Fruit fly (Drosophila melanogaster): ENCODE results near the gene Sbat.
A peak's percentile ranks its signal among the peaks of the same experiment; 100 is the strongest.

Gene Sbat

DNA sequence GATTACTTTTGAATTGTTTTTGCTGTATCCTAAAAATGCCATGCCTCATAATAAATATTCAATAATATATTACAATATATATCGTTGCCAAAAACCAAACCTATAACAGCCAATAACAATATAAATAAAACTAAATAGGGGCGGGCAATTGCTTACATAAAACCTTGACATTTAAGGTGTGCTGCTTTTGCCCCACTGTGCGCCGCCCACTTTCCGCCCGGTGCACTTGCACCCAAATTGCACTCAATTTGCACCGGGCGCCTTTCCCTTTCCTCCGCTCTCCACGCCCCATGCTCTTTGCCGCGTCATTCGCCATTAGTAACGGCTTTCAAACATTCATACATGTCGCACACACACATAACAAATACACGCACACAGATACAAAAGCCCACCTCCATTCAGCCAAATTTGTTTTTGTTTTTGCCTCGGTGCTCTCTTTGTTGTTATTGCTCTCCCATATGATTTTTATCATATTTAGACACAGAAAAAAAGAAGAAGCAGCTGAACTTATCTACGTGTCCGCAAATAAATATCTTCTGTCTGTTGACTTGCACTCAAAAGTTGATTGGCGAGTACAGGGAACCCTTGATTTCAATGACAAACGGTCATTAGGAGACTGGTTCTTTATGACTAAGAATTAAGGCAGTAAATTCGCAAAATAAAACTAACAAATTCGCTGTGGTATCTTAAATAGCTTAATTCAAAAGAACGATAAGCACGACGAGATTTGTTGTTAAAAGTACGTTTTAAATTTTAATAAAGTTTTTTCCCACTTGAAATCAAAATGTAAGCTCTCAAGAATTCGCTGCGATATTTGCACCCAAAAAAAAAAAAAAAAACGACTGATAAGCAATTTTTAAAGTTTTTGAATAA, 20.0 kb upstream of the Sbat start (continued):
- no peak for TF ChIP-seq YL-1 (GFP tag; optimal IDR thresholded peaks at IDR 0.05)
- TF ChIP-seq CG5180 (GFP tag; optimal IDR thresholded peaks at IDR 0.05) = no peak
- peak; percentile 36 for TF ChIP-seq CG34376 (GFP tag; optimal IDR thresholded peaks at IDR 0.05)
- TF ChIP-seq ci (GFP tag; IDR thresholded peaks at IDR 0.05) = peak; percentile 20; the same call in 1 of the 3 replicates
- peak; percentile 33 for TF ChIP-seq CG18599 (GFP tag; optimal IDR thresholded peaks at IDR 0.05)
- TF ChIP-seq ind (GFP tag; optimal IDR thresholded peaks at IDR 0.05) = peak; percentile 12
- peak; percentile 18 for TF ChIP-seq CG12769 (tag; optimal IDR thresholded peaks at IDR 0.05)
- peak in 1 of 2 experiments; percentile 20 for TF ChIP-seq Eip74EF (GFP tag; optimal IDR thresholded peaks at IDR 0.05)
- TF ChIP-seq CG7556 (GFP tag; optimal IDR thresholded peaks at IDR 0.05) = peak; percentile 14
- no peak for TF ChIP-seq Lpt (GFP tag; optimal IDR thresholded peaks at IDR 0.05)
- peak; percentile 25 for TF ChIP-seq CG15269 (tag; optimal IDR thresholded peaks at IDR 0.05)
- peak; percentile 23 for TF ChIP-seq CG3281 (GFP tag; optimal IDR thresholded peaks at IDR 0.05)
- TF ChIP-seq CG12391 (tag; optimal IDR thresholded peaks at IDR 0.05) = peak; percentile 0
- no peak for TF ChIP-seq CG7372 (GFP tag; IDR thresholded peaks at IDR 0.05)
- peak; percentile 39; the same call in 2 of the 3 replicates for TF ChIP-seq Aef1 (GFP tag; IDR thresholded peaks at IDR 0.05)
- TF ChIP-seq CG17912 (GFP tag; optimal IDR thresholded peaks at IDR 0.05) = peak; percentile 0
- peak; percentile 45 for TF ChIP-seq dmrt99B (tag; optimal IDR thresholded peaks at IDR 0.05)
- TF ChIP-seq CG7786 (GFP tag; optimal IDR thresholded peaks at IDR 0.05) = no peak
- no peak for TF ChIP-seq CG43689 (GFP tag; IDR thresholded peaks at IDR 0.05)
- 0 out of 2 replicates have a peak, but pooled peaks have one; percentile 23 for TF ChIP-seq CG6689 (GFP tag; IDR thresholded peaks at IDR 0.05)
- TF ChIP-seq Dbx (GFP tag; IDR thresholded peaks at IDR 0.05) = 0 out of 3 replicates have a peak, but pooled peaks have one; percentile 25
- TF ChIP-seq CG15011 (GFP tag; optimal IDR thresholded peaks at IDR 0.05) = peak; percentile 24
- TF ChIP-seq gcm2 (GFP tag; optimal IDR thresholded peaks at IDR 0.05) = peak; percentile 2
- peak; percentile 31 for TF ChIP-seq CG2120 (GFP tag; optimal IDR thresholded peaks at IDR 0.05)
- peak; percentile 2 for TF ChIP-seq CG9727 (GFP tag; optimal IDR thresholded peaks at IDR 0.05)
- TF ChIP-seq CG2199 (GFP tag; IDR thresholded peaks at IDR 0.05) = 0 out of 3 replicates have a peak, but pooled peaks have one; percentile 20
- 0 out of 2 replicates have a peak, but pooled peaks have one; percentile 22 for TF ChIP-seq CG14441 (GFP tag; IDR thresholded peaks at IDR 0.05)
- TF ChIP-seq Xrp1 (GFP tag; IDR thresholded peaks at IDR 0.05) = peak; percentile 29; the same call in 1 of the 2 replicates
- no peak for TF ChIP-seq CG4328 (GFP tag; optimal IDR thresholded peaks at IDR 0.05)
- no peak for TF ChIP-seq CG12236 (GFP tag; optimal IDR thresholded peaks at IDR 0.05)
- TF ChIP-seq HLH54F (GFP tag; optimal IDR thresholded peaks at IDR 0.05) = no peak
- no peak for TF ChIP-seq Jarid2 (GFP tag; optimal IDR thresholded peaks at IDR 0.05)
- TF ChIP-seq gem (tag; optimal IDR thresholded peaks at IDR 0.05) = peak; percentile 42
- peak; percentile 5 to 57 for TF ChIP-seq bsh (GFP tag; optimal IDR thresholded peaks at IDR 0.05)
- TF ChIP-seq mirr (GFP tag; optimal IDR thresholded peaks at IDR 0.05) = peak; percentile 84
- TF ChIP-seq CG1529 (GFP tag; optimal IDR thresholded peaks at IDR 0.05) = no peak
- 0 out of 2 replicates have a peak, but pooled peaks have one; percentile 18 for TF ChIP-seq CG42726 (GFP tag; IDR thresholded peaks at IDR 0.05; ENCODE audit: partially characterized antibody)
- TF ChIP-seq salm (tag; optimal IDR thresholded peaks at IDR 0.05) = no peak
- TF ChIP-seq B-H2 (GFP tag; optimal IDR thresholded peaks at IDR 0.05) = peak; percentile 46
- TF ChIP-seq Side (GFP tag; optimal IDR thresholded peaks at IDR 0.05) = peak; percentile 3
- TF ChIP-seq exex (tag; optimal IDR thresholded peaks at IDR 0.05) = peak; percentile 70
- no peak for TF ChIP-seq Lim3 (GFP tag; IDR thresholded peaks at IDR 0.05)
- peak; percentile 30 for TF ChIP-seq tap (tag; optimal IDR thresholded peaks at IDR 0.05)
- TF ChIP-seq dysf (GFP tag; IDR thresholded peaks at IDR 0.05) = 0 out of 3 replicates have a peak, but pooled peaks have one; percentile 40
- TF ChIP-seq Bgb (GFP tag; IDR thresholded peaks at IDR 0.05; ENCODE audit: partially characterized antibody) = peak; percentile 47; the same call in 1 of the 2 replicates
- TF ChIP-seq CG12942 (GFP tag; optimal IDR thresholded peaks at IDR 0.05) = no peak
- peak; percentile 24 for TF ChIP-seq phol (tag; optimal IDR thresholded peaks at IDR 0.05)
